Fruit fly (Drosophila melanogaster): ENCODE data around the gene Nuf2.
A peak's percentile ranks its signal among the peaks of the same experiment; 100 is the strongest.

The Nuf2 gene

DNA sequence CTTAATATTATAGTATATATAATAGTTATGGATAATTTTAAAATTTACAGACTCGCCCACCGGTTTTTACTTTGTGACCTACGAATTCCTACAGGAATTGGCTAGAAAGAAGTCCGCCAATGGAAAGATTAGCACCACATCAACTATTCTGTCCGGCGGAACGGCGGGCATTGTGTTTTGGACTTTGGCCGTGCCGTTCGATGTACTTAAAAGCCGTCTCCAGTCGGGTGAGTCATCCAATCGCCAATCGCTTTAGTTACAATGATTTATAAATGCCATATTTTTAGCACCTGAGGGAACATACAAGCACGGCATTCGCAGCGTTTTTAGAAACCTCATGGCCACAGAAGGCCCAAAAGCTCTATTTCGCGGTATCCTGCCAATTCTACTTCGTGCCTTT, 37.2 kb downstream of the Nuf2 start:
- TF ChIP-seq CG11617 (GFP tag; optimal IDR thresholded peaks at IDR 0.05) (no peak), CG33017 (tag; optimal IDR thresholded peaks at IDR 0.05) (no peak), CG7101 (tag; optimal IDR thresholded peaks at IDR 0.05) (no peak), CG12768 (GFP tag; optimal IDR thresholded peaks at IDR 0.05) (peak; percentile 74)

DNA sequence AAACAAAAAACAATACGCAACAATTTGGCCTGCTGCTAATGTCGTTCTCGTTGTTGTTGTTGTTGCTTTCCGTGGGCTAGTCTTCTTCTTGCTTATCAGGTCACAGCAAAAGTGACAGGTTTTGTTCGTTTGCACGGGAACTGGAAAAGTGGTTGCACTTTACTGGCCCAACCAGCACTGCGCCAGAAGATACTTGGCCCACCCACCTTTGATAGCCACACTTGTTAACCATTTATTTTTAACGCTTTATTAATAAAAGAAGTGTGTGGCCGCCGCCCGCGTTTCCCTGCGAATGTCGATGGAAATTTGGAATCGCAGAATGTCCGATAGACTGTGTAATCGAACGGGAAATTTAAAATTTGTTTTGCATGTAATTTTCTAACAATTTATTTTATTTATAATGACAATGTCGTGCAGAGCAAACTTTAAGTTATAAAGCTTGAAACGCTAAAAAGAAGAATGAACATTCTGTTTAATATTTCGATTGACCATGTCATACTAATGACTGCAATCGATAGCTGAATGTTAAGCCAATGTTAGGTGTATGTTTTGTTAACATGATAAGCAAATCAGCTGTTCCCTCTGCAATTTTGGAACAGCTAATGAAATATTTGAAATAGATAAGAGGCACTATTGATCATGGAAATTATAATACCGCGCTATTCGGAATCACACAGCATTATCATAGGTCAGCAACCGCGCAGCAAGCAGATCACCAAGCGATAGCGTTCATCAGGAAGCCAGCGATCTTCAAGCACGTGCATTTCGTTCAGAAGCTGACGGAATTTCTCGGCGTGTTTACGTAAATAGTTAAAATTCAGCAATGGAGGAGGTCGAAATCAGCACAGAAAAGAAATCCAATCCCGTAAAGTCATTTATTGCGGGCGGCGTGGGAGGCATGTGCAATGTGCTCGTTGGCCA, 38.4 kb downstream of the Nuf2 start, which contains the start of the genes CG31908 and MME1:
TSS of gene CG31908 (minus strand) at position 402 of the 921 bp plus-strand sequence.
TSS of gene MME1 (plus strand) at position 539 of the 921 bp plus-strand sequence.
- TF ChIP-seq Clk (GFP tag; optimal IDR thresholded peaks at IDR 0.05) = no peak
- no peak for TF ChIP-seq cic (GFP tag; optimal IDR thresholded peaks at IDR 0.05)
- peak; percentile 19 for TF ChIP-seq CG7101 (tag; optimal IDR thresholded peaks at IDR 0.05)
- TF ChIP-seq toe (GFP tag; optimal IDR thresholded peaks at IDR 0.05) = no peak
- no peak for TF ChIP-seq CG33017 (tag; optimal IDR thresholded peaks at IDR 0.05)
- no peak for TF ChIP-seq CG5204 (GFP tag; optimal IDR thresholded peaks at IDR 0.05)
- TF ChIP-seq CG12768 (GFP tag; optimal IDR thresholded peaks at IDR 0.05) = peak; percentile 20
- peak; percentile 5 for TF ChIP-seq CG14711 (tag; optimal IDR thresholded peaks at IDR 0.05)
- peak; percentile 4 for TF ChIP-seq CG7045 (GFP tag; optimal IDR thresholded peaks at IDR 0.05)
- peak; percentile 72 for TF ChIP-seq CG11617 (GFP tag; optimal IDR thresholded peaks at IDR 0.05)
- TF ChIP-seq Hr96 (GFP tag; optimal IDR thresholded peaks at IDR 0.05) = peak; percentile 45
- TF ChIP-seq cnc (optimal IDR thresholded peaks at IDR 0.05) = no peak
- TF ChIP-seq Mnt (GFP tag; optimal IDR thresholded peaks at IDR 0.05) = peak; percentile 50
- peak; percentile 42 for TF ChIP-seq CG1620 (GFP tag; optimal IDR thresholded peaks at IDR 0.05)
- TF ChIP-seq pad (GFP tag; optimal IDR thresholded peaks at IDR 0.05) = no peak
- TF ChIP-seq bab1 (GFP tag; optimal IDR thresholded peaks at IDR 0.05) = peak; percentile 61
- no peak for TF ChIP-seq Crg-1 (GFP tag; optimal IDR thresholded peaks at IDR 0.05)
- no peak for TF ChIP-seq kay (GFP tag; ENCODE audit: borderline replicate concordance)
- TF ChIP-seq ovo (GFP tag; optimal IDR thresholded peaks at IDR 0.05) = peak; percentile 54
- TF ChIP-seq tj (GFP tag; optimal IDR thresholded peaks at IDR 0.05) = peak; percentile 45

DNA sequence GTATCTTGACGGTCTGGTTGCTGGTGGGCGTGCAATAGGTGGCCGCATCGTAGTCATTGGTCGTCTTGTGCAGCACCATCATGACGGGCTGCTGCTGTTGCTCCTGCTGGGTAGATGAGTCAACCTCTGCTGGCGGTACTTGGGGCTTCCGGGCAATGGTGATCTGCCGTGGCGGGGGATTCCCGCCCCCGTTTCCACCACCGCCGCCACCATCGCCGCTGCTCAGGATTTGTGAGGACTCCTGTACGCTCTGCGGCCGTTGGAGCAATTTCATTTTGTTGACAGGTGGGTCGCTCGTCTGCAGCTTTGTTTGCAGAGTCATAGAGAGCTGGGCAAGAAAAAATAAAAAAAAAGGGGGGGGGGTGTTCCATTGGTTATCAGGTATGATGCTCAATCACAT, 39.3 kb downstream of the Nuf2 start:
- TF ChIP-seq Clk (GFP tag; optimal IDR thresholded peaks at IDR 0.05) (no peak), cic (GFP tag; optimal IDR thresholded peaks at IDR 0.05) (no peak), pad (GFP tag; optimal IDR thresholded peaks at IDR 0.05) (no peak), CG7101 (tag; optimal IDR thresholded peaks at IDR 0.05) (no peak), Crg-1 (GFP tag; optimal IDR thresholded peaks at IDR 0.05) (no peak), CG33017 (tag; optimal IDR thresholded peaks at IDR 0.05) (no peak), toe (GFP tag; optimal IDR thresholded peaks at IDR 0.05) (no peak), CG7045 (GFP tag; optimal IDR thresholded peaks at IDR 0.05) (no peak), CG11617 (GFP tag; optimal IDR thresholded peaks at IDR 0.05) (no peak), bab1 (GFP tag; optimal IDR thresholded peaks at IDR 0.05) (no peak), CG1620 (GFP tag; optimal IDR thresholded peaks at IDR 0.05) (no peak), kay (GFP tag; ENCODE audit: borderline replicate concordance) (no peak), CG14711 (tag; optimal IDR thresholded peaks at IDR 0.05) (no peak), CG5204 (GFP tag; optimal IDR thresholded peaks at IDR 0.05) (no peak), Mnt (GFP tag; optimal IDR thresholded peaks at IDR 0.05) (no peak)

DNA sequence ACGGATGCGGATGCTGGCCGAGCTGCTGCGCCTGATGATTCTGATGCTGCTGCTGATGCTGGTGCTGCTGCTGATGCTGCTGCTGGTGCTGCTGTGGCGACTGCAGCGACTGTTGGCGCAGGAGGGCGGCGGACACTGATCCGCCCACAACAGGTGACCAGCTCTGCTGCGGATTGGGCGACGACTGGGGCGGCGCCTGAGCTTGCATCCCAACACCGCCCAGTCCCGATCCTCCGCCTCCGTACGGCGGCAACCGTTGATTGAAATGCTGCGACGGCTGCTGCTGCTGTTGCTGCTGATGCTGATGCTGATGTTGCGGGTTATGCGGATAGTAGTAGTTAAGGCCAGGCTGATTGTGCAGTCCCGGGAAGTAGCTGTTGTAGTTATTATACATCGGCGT, 40.4 kb downstream of the Nuf2 start:
- TF ChIP-seq Mnt (GFP tag; optimal IDR thresholded peaks at IDR 0.05) (no peak), tj (GFP tag; optimal IDR thresholded peaks at IDR 0.05) (no peak), cnc (optimal IDR thresholded peaks at IDR 0.05) (no peak)

DNA sequence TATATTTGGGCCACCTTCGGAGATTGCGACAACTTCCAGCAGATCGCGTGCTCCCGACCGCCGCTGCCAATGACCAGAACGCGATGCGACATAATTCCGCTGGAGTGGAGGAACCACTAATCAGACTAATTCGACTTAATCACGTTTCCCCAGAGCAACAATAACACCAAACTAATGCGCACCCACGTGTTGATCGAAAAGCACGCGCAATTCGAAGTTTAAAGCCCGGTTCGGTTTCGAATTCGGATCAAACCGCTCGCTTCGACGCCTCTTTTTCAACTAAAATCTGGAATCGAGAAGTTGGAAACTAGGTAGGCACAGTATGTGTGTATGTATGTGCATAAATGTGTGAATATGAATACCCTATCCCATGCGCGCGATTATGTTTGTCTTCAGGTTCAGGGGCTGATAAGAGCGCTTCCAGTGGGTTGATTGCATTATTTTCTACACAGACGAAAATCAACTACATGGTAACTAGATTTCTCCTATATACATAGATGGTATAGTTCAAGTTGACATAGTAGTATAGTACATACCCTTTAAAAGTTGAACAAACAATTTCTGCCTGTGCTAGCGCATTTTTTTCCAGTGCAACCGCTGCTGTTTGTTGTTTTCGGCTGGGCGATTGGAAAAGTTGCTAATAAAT, 41.9 kb downstream of the Nuf2 start, which contains the start of gene Gart:
TSS of gene Gart (minus strand) at position 285 of the 646 bp plus-strand sequence.
- peak; percentile 41 for TF ChIP-seq tj (GFP tag; optimal IDR thresholded peaks at IDR 0.05)
- peak; percentile 72 for TF ChIP-seq cic (GFP tag; optimal IDR thresholded peaks at IDR 0.05)
- no peak for TF ChIP-seq Clk (GFP tag; optimal IDR thresholded peaks at IDR 0.05)
- TF ChIP-seq CG12768 (GFP tag; optimal IDR thresholded peaks at IDR 0.05) = no peak
- peak; percentile 58 for TF ChIP-seq Crg-1 (GFP tag; optimal IDR thresholded peaks at IDR 0.05)
- no peak for TF ChIP-seq pad (GFP tag; optimal IDR thresholded peaks at IDR 0.05)
- no peak for TF ChIP-seq CG1620 (GFP tag; optimal IDR thresholded peaks at IDR 0.05)
- TF ChIP-seq CG7101 (tag; optimal IDR thresholded peaks at IDR 0.05) = peak; percentile 77
- peak; percentile 45 for TF ChIP-seq CG11617 (GFP tag; optimal IDR thresholded peaks at IDR 0.05)
- peak; percentile 50 for TF ChIP-seq Hr96 (GFP tag; optimal IDR thresholded peaks at IDR 0.05)
- peak; percentile 68 for TF ChIP-seq CG33017 (tag; optimal IDR thresholded peaks at IDR 0.05)
- TF ChIP-seq Mnt (GFP tag; optimal IDR thresholded peaks at IDR 0.05) = peak; percentile 87
- TF ChIP-seq CG14711 (tag; optimal IDR thresholded peaks at IDR 0.05) = peak; percentile 46
- no peak for TF ChIP-seq kay (GFP tag; ENCODE audit: borderline replicate concordance)
- TF ChIP-seq CG5204 (GFP tag; optimal IDR thresholded peaks at IDR 0.05) = no peak
- peak; percentile 5 for TF ChIP-seq ovo (GFP tag; optimal IDR thresholded peaks at IDR 0.05)
- TF ChIP-seq bab1 (GFP tag; optimal IDR thresholded peaks at IDR 0.05) = peak; percentile 38
- TF ChIP-seq CG7045 (GFP tag; optimal IDR thresholded peaks at IDR 0.05) = peak; percentile 27
- no peak for TF ChIP-seq cnc (optimal IDR thresholded peaks at IDR 0.05)
- TF ChIP-seq toe (GFP tag; optimal IDR thresholded peaks at IDR 0.05) = no peak

DNA sequence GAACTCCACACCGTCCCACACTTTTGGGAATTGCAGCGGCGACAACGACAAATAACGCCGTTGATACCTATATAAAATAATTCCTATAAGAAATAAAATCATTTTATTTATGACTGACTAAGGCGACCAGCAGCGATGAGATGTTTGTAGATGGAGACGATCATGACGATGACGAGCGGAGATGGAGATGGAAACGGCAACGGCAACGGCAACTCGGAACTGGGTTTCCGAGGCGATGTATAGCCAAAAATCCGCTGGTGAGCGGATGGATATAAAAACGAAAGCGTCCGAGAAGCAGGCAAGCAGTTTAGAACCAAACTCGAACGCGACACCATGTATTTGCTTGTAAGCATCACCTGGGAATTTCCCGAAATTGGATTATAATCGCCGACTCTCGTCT, 44.3 kb downstream of the Nuf2 start, which contains the start of gene Pcp:
TSS of gene Pcp (plus strand) at position 301 of the 400 bp plus-strand sequence.
- TF ChIP-seq CG5204 (GFP tag; optimal IDR thresholded peaks at IDR 0.05) (no peak), CG33017 (tag; optimal IDR thresholded peaks at IDR 0.05) (no peak), CG14711 (tag; optimal IDR thresholded peaks at IDR 0.05) (no peak), CG7045 (GFP tag; optimal IDR thresholded peaks at IDR 0.05) (no peak), CG11617 (GFP tag; optimal IDR thresholded peaks at IDR 0.05) (no peak), CG12768 (GFP tag; optimal IDR thresholded peaks at IDR 0.05) (no peak), cic (GFP tag; optimal IDR thresholded peaks at IDR 0.05) (no peak), Mnt (GFP tag; optimal IDR thresholded peaks at IDR 0.05) (no peak)
